Fruit fly (Drosophila melanogaster): ENCODE results near the gene Strump.

Strump gene

DNA sequence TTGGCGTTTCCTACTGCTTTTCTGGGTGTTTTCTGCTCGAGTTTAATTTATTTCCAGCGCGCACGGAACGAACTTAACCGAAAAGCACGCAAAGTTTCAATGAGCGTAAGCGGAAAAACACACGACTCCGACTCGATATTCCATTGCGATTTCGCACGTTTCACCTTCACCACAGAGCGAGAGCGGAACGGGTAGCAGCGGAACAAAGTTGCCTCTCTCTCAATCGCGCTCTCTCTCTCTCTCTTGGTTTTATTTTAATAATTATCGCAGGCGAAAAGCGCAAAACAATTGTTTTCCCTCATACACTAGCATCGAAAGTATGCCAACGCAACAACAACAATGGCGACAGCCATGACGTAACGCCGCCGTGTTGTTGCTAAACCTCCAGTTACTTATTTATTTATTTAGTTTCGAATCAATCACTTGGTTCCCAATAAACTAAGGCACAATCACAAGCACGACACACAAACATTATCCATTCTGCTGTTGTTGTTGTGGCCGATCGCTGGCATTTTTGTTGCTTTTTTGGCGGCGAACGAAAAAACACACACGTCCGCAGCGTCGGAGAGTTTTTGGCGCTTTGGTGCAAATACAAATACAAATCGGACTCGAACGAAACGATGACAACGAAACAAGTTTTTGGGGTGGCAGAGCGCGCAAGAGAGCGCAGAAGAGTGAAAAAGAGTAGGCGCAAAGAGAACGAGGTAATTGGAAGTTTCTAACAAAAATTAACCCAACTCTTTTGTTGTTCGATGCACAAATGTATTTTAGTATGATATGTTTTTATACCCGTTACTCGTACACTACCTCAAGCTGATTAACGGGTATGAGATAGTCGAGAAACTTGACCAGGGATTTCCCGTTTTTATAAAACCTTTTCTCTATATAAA lies 42.6 kb downstream of the Strump start, which contains the start of gene CG5151 (continued):
- TF ChIP-seq CG8359 (GFP tag; optimal IDR thresholded peaks at IDR 0.05; ENCODE audit: borderline replicate concordance) = no peak
- TF ChIP-seq CG10543 (GFP tag; optimal IDR thresholded peaks at IDR 0.05) = peak; percentile 75
- TF ChIP-seq CG34422 (GFP tag; IDR thresholded peaks at IDR 0.05) = peak; percentile 21; the same call in 1 of the 3 replicates
- TF ChIP-seq run (tag; optimal IDR thresholded peaks at IDR 0.05) = peak; percentile 49
- no peak for TF ChIP-seq CG8765 (GFP tag; IDR thresholded peaks at IDR 0.05)
- peak; percentile 14 for TF ChIP-seq schlank (tag; optimal IDR thresholded peaks at IDR 0.05)
- no peak for TF ChIP-seq Hr39 (optimal IDR thresholded peaks at IDR 0.05)
- TF ChIP-seq ci (GFP tag; IDR thresholded peaks at IDR 0.05) = peak; percentile 68
- no peak for TF ChIP-seq Abd-B (GFP tag; optimal IDR thresholded peaks at IDR 0.05)
- TF ChIP-seq Adf1 (GFP tag; IDR thresholded peaks at IDR 0.05) = peak; percentile 27; the same call in 1 of the 2 replicates
- TF ChIP-seq Hmr (GFP tag; optimal IDR thresholded peaks at IDR 0.05) = peak; percentile 17
- peak; percentile 49; the same call in 1 of the 2 replicates for TF ChIP-seq NFAT (GFP tag; IDR thresholded peaks at IDR 0.05)
- no peak for TF ChIP-seq tio (GFP tag; optimal IDR thresholded peaks at IDR 0.05)
- no peak for TF ChIP-seq ap (GFP tag; IDR thresholded peaks at IDR 0.05)
- no peak for TF ChIP-seq CG8290 (GFP tag; optimal IDR thresholded peaks at IDR 0.05)
- peak in 1 of 2 experiments; percentile 34 for TF ChIP-seq CG8290 (tag; optimal IDR thresholded peaks at IDR 0.05)
- peak; percentile 36 for TF ChIP-seq nau (GFP tag; optimal IDR thresholded peaks at IDR 0.05)
- TF ChIP-seq chinmo (GFP tag; IDR thresholded peaks at IDR 0.05; ENCODE audit: partially characterized antibody) = peak; percentile 82; the same call in 2 of the 4 replicates
- no peak for TF ChIP-seq CG8478 (optimal IDR thresholded peaks at IDR 0.05)
- TF ChIP-seq CG1602 (GFP tag; optimal IDR thresholded peaks at IDR 0.05) = no peak
- TF ChIP-seq usp (GFP tag; optimal IDR thresholded peaks at IDR 0.05) = no peak
- no peak for TF ChIP-seq unpg (GFP tag; optimal IDR thresholded peaks at IDR 0.05)
- peak; percentile 36 for TF ChIP-seq corto (GFP tag; optimal IDR thresholded peaks at IDR 0.05)
- TF ChIP-seq Dbx (GFP tag; IDR thresholded peaks at IDR 0.05) = peak; percentile 28; the same call in 1 of the 3 replicates
- peak; percentile 0 for TF ChIP-seq gcm (GFP tag; optimal IDR thresholded peaks at IDR 0.05)
- peak; percentile 30 for TF ChIP-seq CG12071 (GFP tag; optimal IDR thresholded peaks at IDR 0.05)
- peak; percentile 91 for TF ChIP-seq CG14860 (GFP tag; IDR thresholded peaks at IDR 0.05; ENCODE audit: partially characterized antibody)
- peak; percentile 87 for TF ChIP-seq Jarid2 (GFP tag; optimal IDR thresholded peaks at IDR 0.05)
- peak; percentile 4 for TF ChIP-seq sqz (GFP tag; optimal IDR thresholded peaks at IDR 0.05)
- TF ChIP-seq zen2 (GFP tag; IDR thresholded peaks at IDR 0.05; ENCODE audit: partially characterized antibody) = peak; percentile 54; the same call in 2 of the 3 replicates
- TF ChIP-seq CG4707 (GFP tag; optimal IDR thresholded peaks at IDR 0.05) = peak; percentile 45
- no peak for TF ChIP-seq Max (GFP tag; optimal IDR thresholded peaks at IDR 0.05)
- peak; percentile 21 for TF ChIP-seq CG31365 (tag; optimal IDR thresholded peaks at IDR 0.05)
- no peak for TF ChIP-seq CrebB (tag; optimal IDR thresholded peaks at IDR 0.05)
- TF ChIP-seq repo (GFP tag; optimal IDR thresholded peaks at IDR 0.05) = no peak
- no peak for TF ChIP-seq otp (GFP tag; IDR thresholded peaks at IDR 0.05)
- peak; percentile 43 for TF ChIP-seq inv (GFP tag; IDR thresholded peaks at IDR 0.05; ENCODE audit: partially characterized antibody)
- no peak for TF ChIP-seq CG1603 (tag; optimal IDR thresholded peaks at IDR 0.05)
- no peak for TF ChIP-seq NK7.1 (GFP tag; optimal IDR thresholded peaks at IDR 0.05)
- TF ChIP-seq Mrtf (GFP tag; IDR thresholded peaks at IDR 0.05) = no peak
- TF ChIP-seq CTCF (GFP tag; optimal IDR thresholded peaks at IDR 0.05) = peak; percentile 89
- peak; percentile 27 for TF ChIP-seq Dek (tag; optimal IDR thresholded peaks at IDR 0.05)
- TF ChIP-seq CG8388 (GFP tag; optimal IDR thresholded peaks at IDR 0.05) = no peak
- no peak for TF ChIP-seq org-1 (GFP tag; optimal IDR thresholded peaks at IDR 0.05)
- peak; percentile 17; the same call in 1 of the 2 replicates for TF ChIP-seq slbo (GFP tag; IDR thresholded peaks at IDR 0.05)
- TF ChIP-seq cg (GFP tag; optimal IDR thresholded peaks at IDR 0.05) = peak; percentile 70
- peak; percentile 59 for TF ChIP-seq Deaf1 (tag; optimal IDR thresholded peaks at IDR 0.05)
- peak; percentile 20 for TF ChIP-seq wek (GFP tag; optimal IDR thresholded peaks at IDR 0.05)
- peak; percentile 81 for TF ChIP-seq Med (GFP tag)
